Worm (Caenorhabditis elegans) whole organism, late embryonic: ENCODE measurements around the gene math-40.

Experiments
- C08G9.2 ChIP-seq: sonication (generic microtip); optimal IDR thresholded peaks from 2 replicates; lab custom pipeline; 2016; ENCODE audit warnings: mild to moderate bottlenecking, missing genetic modification characterization, moderate library complexity, missing compliant biosample characterization
- ahr-1 ChIP-seq: sonication (generic microtip); optimal IDR thresholded peaks from 2 replicates; lab custom pipeline; 2016; ENCODE audit warnings: missing genetic modification characterization, missing compliant biosample characterization
- ama-1 ChIP-seq: fragments of 150-350 bp; optimal IDR thresholded peaks from 2 replicates; lab custom pipeline; 2014
- che-1 ChIP-seq: sonication (generic microtip); optimal IDR thresholded peaks from 2 replicates; lab custom pipeline; 2016; ENCODE audit warnings: mild to moderate bottlenecking, missing genetic modification characterization, missing compliant biosample characterization
- elt-2 ChIP-seq: sonication (generic microtip); optimal IDR thresholded peaks from 2 replicates; lab custom pipeline; 2016; ENCODE audit warnings: missing genetic modification reagents, missing genetic modification characterization, missing compliant biosample characterization
- ets-4 ChIP-seq: sonication (generic microtip); optimal IDR thresholded peaks from 2 replicates; lab custom pipeline; 2016; ENCODE audit warnings: missing genetic modification characterization, missing compliant biosample characterization
- odd-2 ChIP-seq: sonication (generic microtip); optimal IDR thresholded peaks from 2 replicates; lab custom pipeline; 2017; ENCODE audit warnings: antibody characterized with exemption, mild to moderate bottlenecking, missing genetic modification characterization, missing compliant biosample characterization
- pat-9 ChIP-seq: fragments of 200-800 bp; sonication (Bioruptor generic); optimal IDR thresholded peaks from 2 replicates; lab custom pipeline; 2018; ENCODE audit warnings: mild to moderate bottlenecking, missing genetic modification characterization, moderate library complexity, missing compliant biosample characterization
- unc-55 ChIP-seq: sonication (generic microtip); optimal IDR thresholded peaks from 2 replicates; lab custom pipeline; 2017; ENCODE audit warnings: missing biosample characterization, missing genetic modification reagents, missing genetic modification characterization

ce11 chrII:1878663-1879062, 48.2 kb downstream of the math-40 start, which contains the start of gene math-16:
- no peak for TF ChIP-seq ets-4
- no peak for TF ChIP-seq che-1
- no peak for TF ChIP-seq ama-1 (lab: Kevin White, UChicago)
- TF ChIP-seq odd-2 (tag; lab: Kevin White, UChicago): no peak
- no peak for TF ChIP-seq C08G9.2
- TF ChIP-seq ahr-1: no peak
- no peak for TF ChIP-seq pat-9 (tag; lab: Kevin White, UChicago)
- TF ChIP-seq unc-55 (GFP tag; lab: Kevin White, UChicago): no peak
- no peak for TF ChIP-seq elt-2 (tag; lab: Kevin White, UChicago)
